Fruit fly (Drosophila melanogaster) whole organism, embryonic: ENCODE results near the gene CG44005.

Source experiments
- B-H2 ChIP-seq: fragments of 200-800 bp; sonication (Bioruptor generic); optimal IDR thresholded peaks from 2 replicates; lab custom pipeline; 2018; ENCODE audit warnings: missing biosample characterization, mild to moderate bottlenecking, missing genetic modification characterization
- BEAF-32 ChIP-seq: fragments of 200-800 bp; sonication (Bioruptor generic); optimal IDR thresholded peaks from 3 replicates; lab custom pipeline; 2017; ENCODE audit warnings: missing biosample characterization, missing genetic modification characterization, mild to moderate bottlenecking, moderate library complexity, missing genetic modification reagents
- CG10321 ChIP-seq: fragments of 200-800 bp; sonication (Bioruptor generic); IDR thresholded peaks from 2 replicates; pipeline ENCODE4 v1.3.6; 2022; ENCODE audit warnings: missing biosample characterization, missing genetic modification characterization
- CG11456 ChIP-seq: fragments of 200-800 bp; sonication (Bioruptor generic); IDR thresholded peaks from 3 replicates; pipeline ENCODE4 v1.3.6; 2022; ENCODE audit warnings: missing biosample characterization, missing genetic modification characterization
- CG11504 ChIP-seq: fragments of 200-800 bp; sonication (Bioruptor generic); optimal IDR thresholded peaks from 3 replicates; lab custom pipeline; 2019; ENCODE audit warnings: missing biosample characterization, mild to moderate bottlenecking, missing genetic modification characterization, moderate library complexity
- CG12659 ChIP-seq: fragments of 200-800 bp; sonication (Bioruptor generic); optimal IDR thresholded peaks from 3 replicates; lab custom pipeline; 2017; ENCODE audit warnings: mild to moderate bottlenecking, missing biosample characterization, missing genetic modification reagents, missing genetic modification characterization
- CG14710 ChIP-seq: fragments of 200-800 bp; sonication (Bioruptor generic); optimal IDR thresholded peaks from 3 replicates; lab custom pipeline; 2019; ENCODE audit warnings: missing biosample characterization, mild to moderate bottlenecking, missing genetic modification characterization, moderate library complexity
- CG17186 ChIP-seq: fragments of 200-800 bp; sonication (Bioruptor generic); optimal IDR thresholded peaks from 3 replicates; lab custom pipeline; 2017; ENCODE audit warnings: missing biosample characterization, missing genetic modification reagents, missing genetic modification characterization
- CG17361 ChIP-seq: fragments of 200-800 bp; sonication (Bioruptor generic); IDR thresholded peaks from 3 replicates; pipeline ENCODE4 v1.3.6; 2022; ENCODE audit warnings: missing biosample characterization, missing genetic modification characterization
- CG2199 ChIP-seq: fragments of 200-800 bp; sonication (Bioruptor generic); IDR thresholded peaks from 3 replicates; pipeline ENCODE4 v1.3.6; 2022; ENCODE audit warnings: missing biosample characterization, missing genetic modification characterization
- CG31365 ChIP-seq: fragments of 200-800 bp; sonication (Bioruptor generic); optimal IDR thresholded peaks from 2 replicates; lab custom pipeline; 2018; ENCODE audit warnings: missing biosample characterization, mild to moderate bottlenecking, missing genetic modification characterization
- CG32772 ChIP-seq: fragments of 200-800 bp; sonication (Bioruptor generic); IDR thresholded peaks from 2 replicates; pipeline ENCODE4 v1.3.6; 2022; ENCODE audit warnings: missing biosample characterization, missing genetic modification characterization
- CG3281 ChIP-seq: fragments of 200-800 bp; sonication (Bioruptor generic); optimal IDR thresholded peaks from 3 replicates; lab custom pipeline; 2017; ENCODE audit warnings: missing biosample characterization, mild to moderate bottlenecking, missing genetic modification characterization
- CG34224 ChIP-seq: fragments of 200-800 bp; sonication (Bioruptor generic); IDR thresholded peaks from 3 replicates; pipeline ENCODE4 v1.3.6; 2022; ENCODE audit warnings: missing biosample characterization, missing genetic modification characterization; ENCODE audit not compliant: partially characterized antibody
- CG6689 ChIP-seq: fragments of 200-800 bp; sonication (Bioruptor generic); IDR thresholded peaks from 2 replicates; pipeline ENCODE4 v1.3.6; 2022; ENCODE audit warnings: missing biosample characterization, missing genetic modification characterization
- CG7987 ChIP-seq: fragments of 200-800 bp; sonication (Bioruptor generic); optimal IDR thresholded peaks from 2 replicates; lab custom pipeline; 2018; ENCODE audit warnings: missing biosample characterization, mild to moderate bottlenecking, missing genetic modification characterization, moderate library complexity
- CG8290 ChIP-seq, 3 experiments: fragments of 200-800 bp; sonication (Bioruptor generic); optimal IDR thresholded peaks; 2 replicates each; lab custom pipeline; 2016 to 2019; ENCODE audit warnings: missing biosample characterization in 3 of 3, missing genetic modification characterization in 3 of 3, mild to moderate bottlenecking in 2 of 3, moderate library complexity in 1 of 3
- CG9609 ChIP-seq: fragments of 200-800 bp; sonication (Bioruptor generic); optimal IDR thresholded peaks from 3 replicates; lab custom pipeline; 2016; ENCODE audit warnings: missing biosample characterization, missing genetic modification characterization
- CTCF ChIP-seq: fragments of 200-800 bp; sonication (Bioruptor generic); optimal IDR thresholded peaks from 2 replicates; lab custom pipeline; 2017; ENCODE audit warnings: missing biosample characterization, mild to moderate bottlenecking, missing genetic modification characterization, moderate library complexity
- Dbx ChIP-seq: fragments of 200-800 bp; sonication (Bioruptor generic); IDR thresholded peaks from 3 replicates; pipeline ENCODE4 v1.3.6; 2022; ENCODE audit warnings: missing biosample characterization, missing genetic modification characterization
- Deaf1 ChIP-seq: fragments of 200-800 bp; optimal IDR thresholded peaks from 3 replicates; lab custom pipeline; 2019; ENCODE audit warnings: missing biosample characterization, mild to moderate bottlenecking, missing genetic modification characterization, moderate library complexity
- Dip2 ChIP-seq: fragments of 200-800 bp; sonication (Bioruptor generic); IDR thresholded peaks from 2 replicates; pipeline ENCODE4 v1.3.6; 2022; ENCODE audit warnings: missing biosample characterization, missing genetic modification characterization
- Dp ChIP-seq: fragments of 200-800 bp; sonication (Bioruptor generic); optimal IDR thresholded peaks from 2 replicates; lab custom pipeline; 2018; ENCODE audit warnings: missing biosample characterization, mild to moderate bottlenecking, missing genetic modification characterization, moderate library complexity
- Drgx ChIP-seq: fragments of 200-800 bp; sonication (Bioruptor generic); IDR thresholded peaks from 2 replicates; pipeline ENCODE4 v1.3.6; 2022; ENCODE audit warnings: missing biosample characterization, missing genetic modification characterization
- Eip74EF ChIP-seq, 2 experiments: fragments of 200-800 bp in 1 of 2; fragments of >200 bp in 1 of 2; sonication (Bioruptor generic) in 1 of 2; optimal IDR thresholded peaks; 2 replicates each; lab custom pipeline; 2017 to 2019; ENCODE audit warnings: missing biosample characterization in 2 of 2, missing genetic modification characterization in 2 of 2, mild to moderate bottlenecking in 1 of 2, moderate library complexity in 1 of 2
- Ets65A ChIP-seq: fragments of 200-800 bp; sonication (Bioruptor generic); peaks from one replicate; lab custom pipeline; 2016; ENCODE audit warnings: missing biosample characterization, missing genetic modification characterization
- GATAe ChIP-seq: fragments of 200-800 bp; sonication (Bioruptor generic); conservative IDR thresholded peaks from 2 replicates; pipeline ENCODE4 v1.3.6; 2022; ENCODE audit warnings: missing biosample characterization, missing genetic modification characterization
- HHEX ChIP-seq: fragments of 200-800 bp; sonication (Bioruptor generic); optimal IDR thresholded peaks from 3 replicates; lab custom pipeline; 2017; ENCODE audit warnings: missing biosample characterization, mild to moderate bottlenecking, missing genetic modification characterization, missing genetic modification reagents
- Lhr ChIP-seq: fragments of 200-800 bp; sonication (Bioruptor generic); optimal IDR thresholded peaks from 3 replicates; lab custom pipeline; 2017; ENCODE audit warnings: mild to moderate bottlenecking, missing biosample characterization, missing genetic modification reagents, missing genetic modification characterization
- Lim3 ChIP-seq: fragments of 200-800 bp; sonication (Bioruptor generic); IDR thresholded peaks from 2 replicates; pipeline ENCODE4 v1.3.6; 2022; ENCODE audit warnings: missing biosample characterization, missing genetic modification characterization
- Med ChIP-seq: fragments of 200-800 bp; sonication (Bioruptor generic); peaks from one replicate; lab custom pipeline; 2016; ENCODE audit warnings: missing biosample characterization, missing genetic modification characterization, mild to moderate bottlenecking, inconsistent platforms, moderate library complexity
- Nf-YC ChIP-seq: fragments of 200-800 bp; optimal IDR thresholded peaks from 3 replicates; lab custom pipeline; 2019; ENCODE audit warnings: missing biosample characterization, mild to moderate bottlenecking, missing genetic modification characterization, moderate library complexity
- Opbp ChIP-seq: fragments of 200-800 bp; sonication (Bioruptor generic); IDR thresholded peaks from 3 replicates; pipeline ENCODE4 v1.3.6; 2022; ENCODE audit warnings: missing biosample characterization, missing genetic modification characterization; ENCODE audit not compliant: partially characterized antibody
- al ChIP-seq: fragments of 200-800 bp; sonication (Bioruptor generic); IDR thresholded peaks from 2 replicates; pipeline ENCODE4 v1.3.6; 2022; ENCODE audit warnings: missing biosample characterization, missing genetic modification characterization
- br ChIP-seq: fragments of >200 bp; optimal IDR thresholded peaks from 2 replicates; lab custom pipeline; 2017
- cwo ChIP-seq: fragments of 200-800 bp; sonication (Bioruptor generic); optimal IDR thresholded peaks from 3 replicates; lab custom pipeline; 2017; ENCODE audit warnings: missing biosample characterization, missing genetic modification characterization, mild to moderate bottlenecking, moderate library complexity, missing genetic modification reagents
- ftz-f1 ChIP-seq: fragments of 200-800 bp; sonication (Bioruptor generic); optimal IDR thresholded peaks from 2 replicates; lab custom pipeline; 2016; ENCODE audit warnings: missing biosample characterization, missing genetic modification characterization
- kay ChIP-seq: fragments of 200-800 bp; sonication (Bioruptor generic); optimal IDR thresholded peaks from 2 replicates; lab custom pipeline; 2016; ENCODE audit warnings: missing biosample characterization, missing genetic modification characterization
- lab ChIP-seq: fragments of 200-800 bp; sonication (Bioruptor generic); optimal IDR thresholded peaks from 3 replicates; lab custom pipeline; 2017; ENCODE audit warnings: missing biosample characterization, missing genetic modification characterization, mild to moderate bottlenecking, moderate library complexity, missing genetic modification reagents
- rib ChIP-seq: fragments of 200-800 bp; sonication (Bioruptor generic); IDR thresholded peaks from 2 replicates; pipeline ENCODE4 v1.3.6; 2022; ENCODE audit warnings: missing biosample characterization, missing genetic modification characterization
- scrt ChIP-seq: fragments of 200-800 bp; sonication (Bioruptor generic); optimal IDR thresholded peaks from 2 replicates; lab custom pipeline; 2018; ENCODE audit warnings: missing biosample characterization, mild to moderate bottlenecking, missing genetic modification characterization, moderate library complexity
- tll ChIP-seq, 2 experiments: fragments of 200-800 bp in 1 of 2; fragments of >200 bp in 1 of 2; sonication (Bioruptor generic) in 1 of 2; optimal IDR thresholded peaks; 2 replicates each; lab custom pipeline; 2017 to 2019; ENCODE audit warnings: missing biosample characterization in 2 of 2, missing genetic modification characterization in 2 of 2, mild to moderate bottlenecking in 1 of 2, moderate library complexity in 1 of 2
- z ChIP-seq: fragments of 200-800 bp; sonication (Bioruptor generic); IDR thresholded peaks from 3 replicates; pipeline ENCODE4 v1.3.6; 2022; ENCODE audit warnings: missing biosample characterization, missing genetic modification characterization

CG44005 gene

DNA sequence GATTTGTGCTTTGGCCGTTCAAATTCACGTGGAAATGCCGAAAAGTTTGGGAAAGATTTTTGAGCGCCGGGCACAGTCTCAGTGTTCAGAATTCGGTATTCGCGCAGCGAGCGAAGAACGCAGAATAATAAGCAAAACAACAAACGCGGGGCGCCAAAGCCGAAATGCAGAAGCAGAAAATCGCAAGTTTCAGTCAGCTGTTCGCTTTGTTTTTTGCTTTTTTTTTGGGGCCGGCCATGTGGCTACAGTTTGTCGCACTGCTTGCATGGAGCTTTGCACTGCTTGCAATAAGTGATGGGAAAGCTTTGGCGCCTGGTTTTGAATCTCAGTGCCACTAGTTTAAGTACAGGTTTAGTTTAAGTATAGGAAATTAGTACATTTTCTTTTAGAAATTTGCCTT, 46.0 kb downstream of the CG44005 start (continued):
- peak in 1 of 2 experiments; percentile 71 for TF ChIP-seq Eip74EF (GFP tag; optimal IDR thresholded peaks at IDR 0.05; lab: Kevin White, UChicago)
- TF ChIP-seq Dip2 (GFP tag; lab: Robert Waterston, UW): no peak
- TF ChIP-seq rib: peak; percentile 38; the same call in 1 of the 2 replicates
- peak; percentile 26; the same call in 1 of the 2 replicates for TF ChIP-seq CG32772 (GFP tag; lab: Robert Waterston, UW)
- TF ChIP-seq Opbp: peak; percentile 55; the same call in 2 of the 3 replicates
- TF ChIP-seq CG34224 (GFP tag; lab: Robert Waterston, UW): peak; percentile 35; the same call in 1 of the 3 replicates
- peak; percentile 17 for TF ChIP-seq BEAF-32
- TF ChIP-seq CG2199: peak; percentile 22; the same call in 2 of the 3 replicates
- TF ChIP-seq Dp (GFP tag; lab: Kevin White, UChicago): peak; percentile 88
- peak; percentile 50 for TF ChIP-seq Deaf1 (tag; lab: Kevin White, UChicago)
- no peak for TF ChIP-seq CG10321 (GFP tag; lab: Robert Waterston, UW)
- peak; percentile 2 for TF ChIP-seq CG7987 (GFP tag; lab: Kevin White, UChicago)
- peak; percentile 22 for TF ChIP-seq lab
- TF ChIP-seq CG8290 (GFP tag; optimal IDR thresholded peaks at IDR 0.05; lab: Kevin White, UChicago): no peak
- TF ChIP-seq CG8290 (tag; optimal IDR thresholded peaks at IDR 0.05; lab: Kevin White, UChicago): peak in 1 of 2 experiments; percentile 63
- TF ChIP-seq CG12659 (GFP tag; lab: Kevin White, UChicago): peak; percentile 19
- 0 out of 3 replicates have a peak, but pooled peaks have one; percentile 43 for TF ChIP-seq CG11456
- no peak for TF ChIP-seq CG9609 (GFP tag; lab: Kevin White, UChicago)
- TF ChIP-seq CTCF (GFP tag; lab: Kevin White, UChicago): peak; percentile 71
- peak; percentile 87 for TF ChIP-seq ftz-f1 (GFP tag; lab: Kevin White, UChicago)
- TF ChIP-seq CG3281 (GFP tag; lab: Kevin White, UChicago): peak; percentile 15
- peak; percentile 98 for TF ChIP-seq CG31365
- TF ChIP-seq Dbx: peak; percentile 52; the same call in 1 of the 3 replicates
- TF ChIP-seq Drgx (GFP tag; lab: Robert Waterston, UW): peak; percentile 56
- TF ChIP-seq Nf-YC (tag; lab: Kevin White, UChicago): peak; percentile 43
- peak; percentile 12 for TF ChIP-seq scrt (GFP tag; lab: Kevin White, UChicago)
- TF ChIP-seq CG17186 (GFP tag; lab: Kevin White, UChicago): no peak

DNA sequence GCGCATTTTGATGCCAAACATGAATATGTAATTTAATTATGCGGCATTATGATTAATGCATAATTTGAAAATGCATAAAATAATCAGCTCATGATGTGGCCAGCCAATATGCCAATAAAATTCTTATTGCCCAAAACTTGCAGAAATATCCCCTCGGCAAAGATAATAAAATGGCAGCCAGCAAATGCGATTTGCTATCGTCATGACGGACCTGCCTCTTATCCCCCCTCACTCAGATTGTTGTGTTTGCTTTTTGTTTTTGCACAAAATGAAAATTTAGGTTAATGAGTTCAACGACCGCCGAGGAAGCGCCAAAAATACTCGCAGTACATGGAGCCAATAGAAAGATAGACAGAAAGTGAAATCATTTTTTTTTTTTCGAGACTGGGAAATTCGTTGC, 47.3 kb downstream of the CG44005 start:
- TF ChIP-seq z (GFP tag; lab: Robert Waterston, UW) (no peak), HHEX (GFP tag; lab: Kevin White, UChicago) (no peak), CG6689 (GFP tag; lab: Robert Waterston, UW) (no peak), tll (GFP tag; optimal IDR thresholded peaks at IDR 0.05; lab: Kevin White, UChicago) (no peak), al (GFP tag; lab: Robert Waterston, UW) (no peak), CG14710 (tag; lab: Kevin White, UChicago) (no peak), cwo (no peak), Ets65A (no peak), B-H2 (GFP tag; lab: Kevin White, UChicago) (no peak), CG11504 (tag; lab: Kevin White, UChicago) (no peak), br (lab: Kevin White, UChicago) (no peak), kay (GFP tag; lab: Kevin White, UChicago) (no peak), Lhr (GFP tag; lab: Kevin White, UChicago) (no peak), Med (GFP tag; lab: Kevin White, UChicago) (peak; percentile 55), Lim3 (GFP tag; lab: Robert Waterston, UW) (no peak), GATAe (GFP tag; lab: Robert Waterston, UW) (peak; percentile 49; the same call in 1 of the 2 replicates), CG17361 (GFP tag; lab: Robert Waterston, UW) (no peak)
